Worm (Caenorhabditis elegans) whole organism, early embryonic: Measurements from ENCODE around the gene F10E9.12.

Experiments
- B0310.2 ChIP-seq: sonication (generic microtip); optimal IDR thresholded peaks from 2 replicates; lab custom pipeline; 2016; ENCODE audit warnings: mild to moderate bottlenecking, missing genetic modification characterization, missing compliant biosample characterization
- aly-1 ChIP-seq: sonication (generic microtip); optimal IDR thresholded peaks from 2 replicates; lab custom pipeline; 2016; ENCODE audit warnings: missing genetic modification characterization, missing compliant biosample characterization
- ama-1 ChIP-seq: fragments of 150-350 bp; optimal IDR thresholded peaks from 2 replicates; lab custom pipeline; 2014
- ceh-36 ChIP-seq: sonication (generic microtip); optimal IDR thresholded peaks from 2 replicates; lab custom pipeline; 2016; ENCODE audit warnings: missing genetic modification characterization, inconsistent platforms, missing compliant biosample characterization
- flt-1 ChIP-seq: fragments of 200-800 bp; sonication (Bioruptor generic); IDR thresholded peaks from 2 replicates; pipeline ENCODE4 v1.3.6; 2022; ENCODE audit warnings: missing genetic modification characterization, missing compliant biosample characterization
- hmbx-1 ChIP-seq: sonication (generic microtip); optimal IDR thresholded peaks from 2 replicates; lab custom pipeline; 2016; ENCODE audit warnings: mild to moderate bottlenecking, missing genetic modification characterization, missing compliant biosample characterization
- hmg-4 ChIP-seq: fragments of 200-800 bp; sonication (Bioruptor generic); optimal IDR thresholded peaks from 2 replicates; lab custom pipeline; 2018; ENCODE audit warnings: mild to moderate bottlenecking, missing genetic modification characterization, missing compliant biosample characterization
- pes-1 ChIP-seq: fragments of 200-800 bp; sonication (Bioruptor generic); IDR thresholded peaks from 2 replicates; pipeline ENCODE4 v1.3.6; 2022; ENCODE audit warnings: missing genetic modification reagents, missing genetic modification characterization, missing compliant biosample characterization
- scrt-1 ChIP-seq: fragments of 200-800 bp; sonication (Bioruptor generic); IDR thresholded peaks from 2 replicates; pipeline ENCODE4 v1.3.6; 2022; ENCODE audit warnings: missing genetic modification characterization, missing compliant biosample characterization
- sea-1 ChIP-seq: fragments of 200-800 bp; sonication (Bioruptor generic); conservative IDR thresholded peaks from 2 replicates; pipeline ENCODE4 v1.3.6; 2022; ENCODE audit warnings: missing genetic modification characterization, missing compliant biosample characterization
- tbx-11 ChIP-seq: fragments of 200-800 bp; sonication (Bioruptor generic); IDR thresholded peaks from 2 replicates; pipeline ENCODE4 v1.3.6; 2022; ENCODE audit warnings: missing genetic modification characterization, missing compliant biosample characterization
- tbx-37 ChIP-seq: fragments of 200-800 bp; sonication (Bioruptor generic); conservative IDR thresholded peaks from 2 replicates; pipeline ENCODE4 v1.3.6; 2022; ENCODE audit warnings: missing genetic modification reagents, missing genetic modification characterization, missing compliant biosample characterization

DNA sequence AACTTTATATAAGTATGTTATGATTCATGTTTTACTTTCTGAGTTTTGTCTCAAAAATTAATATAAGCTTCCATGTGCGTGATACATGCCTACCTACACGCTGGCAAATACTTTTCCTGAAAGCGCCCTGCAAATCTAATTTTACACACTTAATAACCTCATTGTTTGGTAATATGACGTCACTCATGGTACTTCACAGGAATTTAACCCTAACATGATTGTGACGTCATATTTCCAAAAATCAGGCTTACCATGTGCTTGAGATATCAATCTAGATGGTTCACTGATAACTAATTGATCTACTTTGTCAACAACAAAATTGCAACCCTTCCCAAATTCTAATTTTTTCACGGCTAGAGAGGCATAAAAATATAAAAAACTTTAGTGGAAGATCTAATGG is 20.9 kb upstream of the F10E9.12 start:
- no peak for TF ChIP-seq hmg-4 (GFP tag; lab: Kevin White, UChicago)
- TF ChIP-seq ama-1 (lab: Kevin White, UChicago) = no peak
- no peak for TF ChIP-seq B0310.2 (tag; lab: Kevin White, UChicago)
- TF ChIP-seq hmbx-1 (tag; lab: Kevin White, UChicago) = no peak
- no peak for TF ChIP-seq tbx-11 (GFP tag; lab: Robert Waterston, UW)
- no peak for TF ChIP-seq ceh-36 (tag; lab: Kevin White, UChicago)
- no peak for TF ChIP-seq aly-1
- no peak for TF ChIP-seq flt-1 (GFP tag; lab: Robert Waterston, UW)
- no peak for TF ChIP-seq sea-1 (GFP tag; lab: Robert Waterston, UW)
- no peak for TF ChIP-seq tbx-37 (GFP tag; lab: Robert Waterston, UW)
- TF ChIP-seq pes-1 = no peak
- TF ChIP-seq scrt-1 (GFP tag; lab: Robert Waterston, UW) = no peak
